Worm (Caenorhabditis elegans): ENCODE results near the gene clr-1.

The clr-1 gene

DNA sequence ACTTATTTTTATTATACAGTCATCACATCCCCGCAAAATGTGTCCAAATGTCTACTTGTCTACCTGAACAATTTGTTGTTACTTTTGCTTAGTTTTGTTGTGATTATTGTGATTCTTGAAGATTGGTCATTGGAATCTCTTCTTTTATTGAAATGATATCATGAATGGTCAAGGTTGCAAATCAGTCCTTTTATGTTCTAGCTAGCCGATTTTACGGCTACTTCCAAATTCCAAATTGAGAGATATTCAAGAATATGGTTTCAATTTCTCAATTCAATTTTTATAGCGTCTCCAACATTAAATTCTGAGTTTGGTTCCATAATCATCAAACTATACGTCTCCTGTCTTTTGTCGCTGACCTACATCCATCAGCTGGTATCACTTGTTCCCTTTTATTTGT lies 14.9 kb upstream of the clr-1 start:
- TF ChIP-seq hlh-13 (GFP tag; optimal IDR thresholded peaks at IDR 0.05): no peak
- no peak for TF ChIP-seq syd-9 (tag; optimal IDR thresholded peaks at IDR 0.05)

DNA sequence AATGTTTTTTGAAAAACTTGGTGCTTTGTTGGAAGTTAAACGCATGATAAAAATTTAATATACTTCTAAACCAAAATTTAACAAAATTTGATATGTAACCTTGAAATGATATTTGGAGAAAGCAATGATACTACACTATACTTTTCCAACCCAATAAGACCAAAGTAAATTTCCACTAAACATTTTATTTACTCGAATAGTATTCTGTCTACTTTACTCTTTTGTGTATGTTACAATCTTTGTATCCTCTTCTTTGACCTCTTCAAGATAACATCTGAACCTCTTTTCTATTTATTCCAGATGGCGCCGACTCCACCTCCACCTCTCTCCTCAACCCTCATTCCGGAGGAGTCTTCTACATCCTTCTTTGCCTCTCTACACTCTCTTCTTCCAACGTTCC lies 12.6 kb upstream of the clr-1 start, which contains the start of gene dhs-5:
TSS of gene dhs-5 (plus strand) at position 301 of the 400 bp plus-strand sequence.
- TF ChIP-seq ceh-24 (tag; optimal IDR thresholded peaks at IDR 0.05): no peak
- TF ChIP-seq npax-4 (tag; optimal IDR thresholded peaks at IDR 0.05): no peak
- TF ChIP-seq ttx-3 (tag; optimal IDR thresholded peaks at IDR 0.05): no peak
- TF ChIP-seq nfya-1 (tag; optimal IDR thresholded peaks at IDR 0.05): no peak
- no peak for TF ChIP-seq C38D4.7 (GFP tag; optimal IDR thresholded peaks at IDR 0.05)
- no peak for TF ChIP-seq ama-1 (optimal IDR thresholded peaks at IDR 0.05)
- no peak for TF ChIP-seq zip-5 (tag; optimal IDR thresholded peaks at IDR 0.05)
- no peak for TF ChIP-seq K02D7.2 (tag; optimal IDR thresholded peaks at IDR 0.05)
- no peak for TF ChIP-seq ceh-45 (GFP tag; IDR thresholded peaks at IDR 0.05)
- TF ChIP-seq che-1 (tag; optimal IDR thresholded peaks at IDR 0.05): no peak
- no peak for TF ChIP-seq hlh-8 (tag; optimal IDR thresholded peaks at IDR 0.05)
- no peak for TF ChIP-seq unc-86 (tag; optimal IDR thresholded peaks at IDR 0.05)
- no peak for TF ChIP-seq nhr-232 (tag; optimal IDR thresholded peaks at IDR 0.05)
- TF ChIP-seq fkh-10 (GFP tag; optimal IDR thresholded peaks at IDR 0.05): no peak

DNA sequence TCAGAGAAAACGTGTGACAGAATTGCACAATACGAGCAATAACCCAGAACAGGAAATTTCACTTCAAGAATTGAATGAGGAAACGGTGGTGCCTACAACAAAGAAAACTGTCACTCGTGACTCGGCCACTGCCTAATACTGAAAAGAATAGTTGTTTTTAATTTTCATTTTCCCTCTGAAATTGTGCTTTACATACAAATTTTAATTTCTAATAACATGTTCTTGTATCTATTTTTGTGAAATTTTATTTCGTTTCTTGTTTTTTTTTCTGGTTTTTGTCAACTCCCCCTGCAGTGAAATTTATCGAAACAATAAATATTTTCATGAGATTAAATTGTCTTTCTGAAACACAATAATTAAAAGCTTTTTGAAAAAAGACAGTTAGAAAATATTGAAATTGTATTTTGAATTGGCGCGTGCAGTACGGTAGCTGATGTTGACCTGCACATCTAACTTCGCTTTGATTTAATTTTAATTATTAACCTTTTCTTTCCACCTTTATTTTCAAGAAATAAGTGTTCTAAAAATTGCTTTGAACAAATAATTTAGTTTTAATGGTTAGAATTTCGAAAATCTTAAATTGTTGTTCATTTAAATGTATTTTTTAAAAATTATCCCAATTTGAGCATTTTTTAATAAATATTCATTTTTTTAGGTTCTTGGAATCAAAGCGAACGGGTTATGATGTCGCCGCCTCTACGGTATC lies 10.4 kb upstream of the clr-1 start, which contains the start of gene daz-1:
TSS of gene daz-1 (plus strand) at position 656 of the 706 bp plus-strand sequence.
- TF ChIP-seq ahr-1 (tag; optimal IDR thresholded peaks at IDR 0.05) (no peak), pag-3 (tag; optimal IDR thresholded peaks at IDR 0.05; ENCODE audit: borderline replicate concordance) (no peak), ceh-9 (tag; optimal IDR thresholded peaks at IDR 0.05) (no peak), K02D7.2 (tag; optimal IDR thresholded peaks at IDR 0.05) (no peak), pat-9 (tag; optimal IDR thresholded peaks at IDR 0.05) (no peak), gmeb-2 (tag; optimal IDR thresholded peaks at IDR 0.05) (no peak), K09A11.1 (tag; optimal IDR thresholded peaks at IDR 0.05; ENCODE audit: insufficient read depth) (no peak), tbx-7 (tag; optimal IDR thresholded peaks at IDR 0.05) (no peak), nhr-11 (tag; optimal IDR thresholded peaks at IDR 0.05) (no peak), hlh-15 (tag; optimal IDR thresholded peaks at IDR 0.05) (no peak), lin-11 (tag; optimal IDR thresholded peaks at IDR 0.05) (no peak), zip-5 (tag; optimal IDR thresholded peaks at IDR 0.05) (no peak), ceh-2 (tag; optimal IDR thresholded peaks at IDR 0.05) (no peak), npax-4 (tag; optimal IDR thresholded peaks at IDR 0.05) (no peak), T23F11.4 (GFP tag; optimal IDR thresholded peaks at IDR 0.05) (no peak), ceh-31 (tag; optimal IDR thresholded peaks at IDR 0.05) (no peak), tbx-2 (tag; optimal IDR thresholded peaks at IDR 0.05) (no peak), madf-2 (tag; optimal IDR thresholded peaks at IDR 0.05) (no peak), dve-1 (tag; optimal IDR thresholded peaks at IDR 0.05) (no peak), fkh-10 (GFP tag; optimal IDR thresholded peaks at IDR 0.05) (no peak)

DNA sequence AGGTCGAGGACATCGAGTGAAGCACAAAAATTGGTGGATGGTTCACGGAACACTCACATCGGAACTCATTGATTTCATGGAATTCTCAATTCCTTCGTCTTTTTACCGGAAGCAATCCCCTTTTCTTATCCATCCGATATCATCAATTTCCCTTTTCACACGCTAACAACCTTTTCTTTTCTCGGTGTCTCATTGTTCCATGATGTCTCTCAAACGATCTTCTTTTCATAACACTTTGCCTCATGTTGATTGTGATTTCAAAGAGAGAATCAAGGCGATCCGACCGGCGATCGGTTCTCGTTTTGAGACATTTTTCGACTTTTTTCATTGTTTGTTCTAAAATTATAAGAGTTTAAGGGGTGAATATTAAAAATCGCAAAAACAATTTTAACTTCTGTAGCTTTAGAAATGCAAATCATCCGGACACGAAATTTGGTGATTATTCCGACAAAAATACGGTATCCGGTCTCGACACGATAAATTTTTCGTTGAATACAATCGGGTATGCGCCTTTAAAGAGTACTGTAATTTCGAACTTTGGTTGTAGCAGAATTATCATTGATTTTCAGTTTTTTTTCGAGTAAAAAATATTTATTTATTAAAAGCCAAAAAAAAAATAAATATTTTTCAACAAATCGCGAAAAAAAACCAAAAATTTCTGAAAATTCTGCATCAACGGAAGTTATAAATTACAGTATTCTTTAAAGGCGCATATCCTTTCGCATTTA lies 7.3 kb upstream of the clr-1 start:
- no peak for TF ChIP-seq ttx-3 (tag; optimal IDR thresholded peaks at IDR 0.05)
- no peak for TF ChIP-seq hlh-8 (tag; optimal IDR thresholded peaks at IDR 0.05)
- no peak for TF ChIP-seq zip-5 (tag; optimal IDR thresholded peaks at IDR 0.05)

DNA sequence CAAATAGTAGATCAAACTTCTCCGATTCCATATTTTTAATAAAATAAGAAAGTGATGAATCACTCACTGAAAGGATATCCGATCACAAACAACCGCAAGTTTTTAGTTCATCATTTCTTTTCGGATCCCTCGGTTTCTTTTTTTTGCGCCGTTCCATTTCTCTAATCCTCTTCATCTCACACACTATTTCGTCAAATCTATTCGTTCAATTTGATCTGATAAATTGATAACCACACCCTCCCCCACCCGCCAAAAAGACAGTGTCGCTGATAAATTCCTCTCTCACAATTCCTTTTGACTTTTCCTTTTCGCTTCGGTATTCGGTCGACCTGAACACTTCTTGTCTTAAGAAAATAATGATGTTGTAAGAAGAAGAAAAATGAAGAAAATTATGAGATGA lies 6.6 kb upstream of the clr-1 start:
- TF ChIP-seq elt-2 (tag; optimal IDR thresholded peaks at IDR 0.05) (peak; percentile 42), pat-9 (tag; optimal IDR thresholded peaks at IDR 0.05) (no peak), fax-1 (tag; optimal IDR thresholded peaks at IDR 0.05) (no peak), ztf-16 (tag; optimal IDR thresholded peaks at IDR 0.05) (no peak), hlh-6 (tag; optimal IDR thresholded peaks at IDR 0.05) (no peak), unc-86 (tag; optimal IDR thresholded peaks at IDR 0.05) (no peak), pqm-1 (tag; optimal IDR thresholded peaks at IDR 0.05) (no peak)
